Worm (Caenorhabditis elegans): ENCODE data around the gene C44B12.9.

The C44B12.9 gene

DNA sequence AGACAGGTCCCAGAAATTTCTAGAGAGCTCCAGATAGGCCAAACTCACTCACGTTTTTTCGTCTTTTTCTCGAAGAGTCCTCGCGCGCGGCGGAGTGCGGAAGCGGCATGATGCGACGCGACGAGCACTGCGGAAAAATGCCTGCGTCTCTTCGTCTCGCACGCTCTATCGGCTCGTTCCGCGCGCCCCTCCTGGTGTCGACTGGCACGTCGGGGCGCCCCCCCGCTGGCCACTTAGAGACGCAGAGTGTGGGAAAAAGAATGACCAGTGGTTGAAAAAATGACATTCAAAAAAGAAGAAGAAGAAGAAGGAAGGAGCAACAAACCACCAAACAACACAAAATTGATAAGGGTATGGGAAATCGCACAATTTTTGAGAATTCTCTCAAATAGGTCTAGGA, 37.0 kb downstream of the C44B12.9 start, which contains the start of gene znf-782 (continued):
- TF ChIP-seq ceh-20 (GFP tag; IDR thresholded peaks at IDR 0.05) (no peak), F44E2.7 (GFP tag; IDR thresholded peaks at IDR 0.05) (no peak), lsy-2 (tag; optimal IDR thresholded peaks at IDR 0.05) (peak in 1 of 2 experiments; percentile 1), ctbp-1 (GFP tag; IDR thresholded peaks at IDR 0.05) (peak; percentile 65), nhr-237 (tag; optimal IDR thresholded peaks at IDR 0.05) (no peak), hlh-30 (tag; optimal IDR thresholded peaks at IDR 0.05; ENCODE audit: insufficient read depth) (peak; percentile 62), unc-62 (GFP tag; optimal IDR thresholded peaks at IDR 0.05 in 1 of 2) (no peak), unc-62 (tag; optimal IDR thresholded peaks at IDR 0.05) (no peak), dmd-6 (GFP tag; IDR thresholded peaks at IDR 0.05) (peak; percentile 41; the same call in 1 of the 2 replicates), snpc-1.2 (GFP tag; IDR thresholded peaks at IDR 0.05) (0 out of 2 replicates have a peak, but pooled peaks have one; percentile 44), daf-12 (tag; optimal IDR thresholded peaks at IDR 0.05) (no peak), nhr-6 (tag; optimal IDR thresholded peaks at IDR 0.05) (peak; percentile 15), ZK546.5 (tag; optimal IDR thresholded peaks at IDR 0.05) (no peak), lin-13 (GFP tag; optimal IDR thresholded peaks at IDR 0.05) (no peak), lin-39 (tag; optimal IDR thresholded peaks at IDR 0.05) (no peak), lim-7 (GFP tag; IDR thresholded peaks at IDR 0.05) (no peak), mes-2 (tag; optimal IDR thresholded peaks at IDR 0.05; ENCODE audit: poor library complexity, severe bottlenecking) (peak; percentile 30), hif-1 (tag; optimal IDR thresholded peaks at IDR 0.05) (peak in 1 of 2 experiments; percentile 92), ama-1 (optimal IDR thresholded peaks at IDR 0.05) (no peak), zfp-3 (GFP tag; conservative IDR thresholded peaks at IDR 0.05) (no peak), ZK337.2 (GFP tag; IDR thresholded peaks at IDR 0.05) (no peak), nhr-48 (tag; optimal IDR thresholded peaks at IDR 0.05) (peak; percentile 65), vab-7 (GFP tag; IDR thresholded peaks at IDR 0.05) (no peak), spr-1 (tag; optimal IDR thresholded peaks at IDR 0.05) (peak; percentile 87), pha-4 (GFP tag; IDR thresholded peaks at IDR 0.05) (peak; percentile 67; the same call in 1 of the 2 replicates), pha-4 (tag; optimal IDR thresholded peaks at IDR 0.05) (no peak), daf-16 (GFP tag; optimal IDR thresholded peaks at IDR 0.05) (peak in 1 of 2 experiments; percentile 43), daf-16 (tag; optimal IDR thresholded peaks at IDR 0.05) (peak; percentile 57), F49E8.2 (tag; optimal IDR thresholded peaks at IDR 0.05; ENCODE audit: borderline replicate concordance) (no peak), F37D6.2 (tag; optimal IDR thresholded peaks at IDR 0.05) (peak; percentile 65), nhr-10 (tag; optimal IDR thresholded peaks at IDR 0.05) (no peak), nhr-11 (tag; optimal IDR thresholded peaks at IDR 0.05) (no peak), ceh-28 (tag; optimal IDR thresholded peaks at IDR 0.05) (no peak), jun-1 (tag; optimal IDR thresholded peaks at IDR 0.05) (no peak), mdt-29 (GFP tag; IDR thresholded peaks at IDR 0.05) (no peak), madf-5 (GFP tag; IDR thresholded peaks at IDR 0.05) (no peak), tra-1 (GFP tag; IDR thresholded peaks at IDR 0.05) (no peak), nhr-28 (tag; optimal IDR thresholded peaks at IDR 0.05) (peak; percentile 52), unc-130 (GFP tag; optimal IDR thresholded peaks at IDR 0.05) (no peak), Y75B8A.6 (GFP tag; IDR thresholded peaks at IDR 0.05) (no peak), unc-39 (tag; optimal IDR thresholded peaks at IDR 0.05) (no peak), nhr-77 (tag; optimal IDR thresholded peaks at IDR 0.05) (peak; percentile 55), cey-2 (tag; optimal IDR thresholded peaks at IDR 0.05; ENCODE audit: borderline replicate concordance, insufficient read depth) (no peak), ceh-32 (tag; optimal IDR thresholded peaks at IDR 0.05; ENCODE audit: poor library complexity) (peak; percentile 25), daf-19 (GFP tag; conservative IDR thresholded peaks at IDR 0.05) (no peak), daf-8 (GFP tag; IDR thresholded peaks at IDR 0.05) (no peak), ceh-44 (GFP tag; IDR thresholded peaks at IDR 0.05) (no peak), Y48G9A.11 (GFP tag; IDR thresholded peaks at IDR 0.05) (no peak), ztf-11 (tag; optimal IDR thresholded peaks at IDR 0.05) (no peak), mep-1 (tag; optimal IDR thresholded peaks at IDR 0.05) (no peak), D1046.2 (GFP tag; IDR thresholded peaks at IDR 0.05) (no peak), snpc-4 (tag; optimal IDR thresholded peaks at IDR 0.05) (no peak)

Data from whole organism, L4 larva.